Worm (Caenorhabditis elegans): Measurements from ENCODE around the gene str-165.

The str-165 gene

ce11 chrV:13848379-13848778 is 17.5 kb downstream of the str-165 start, which contains the start of gene srx-133:
TSS of gene srx-133 (plus strand) at chrV:13848679.
- no peak for TF ChIP-seq ceh-16 (tag; optimal IDR thresholded peaks at IDR 0.05)
- no peak for TF ChIP-seq sem-4 (tag; optimal IDR thresholded peaks at IDR 0.05)
- no peak for TF ChIP-seq F13H6.1 (tag; optimal IDR thresholded peaks at IDR 0.05)
- no peak for TF ChIP-seq nhr-6 (tag; optimal IDR thresholded peaks at IDR 0.05)
- TF ChIP-seq alr-1 (tag; optimal IDR thresholded peaks at IDR 0.05), result no peak
- no peak for TF ChIP-seq C34F6.9 (tag; optimal IDR thresholded peaks at IDR 0.05)
- no peak for TF ChIP-seq lin-11 (tag; optimal IDR thresholded peaks at IDR 0.05)
- TF ChIP-seq lin-39 (tag; optimal IDR thresholded peaks at IDR 0.05), result no peak
- no peak for TF ChIP-seq R02D3.7 (tag; optimal IDR thresholded peaks at IDR 0.05)
- no peak for TF ChIP-seq nhr-12 (tag; optimal IDR thresholded peaks at IDR 0.05)
- no peak for TF ChIP-seq zag-1 (tag; optimal IDR thresholded peaks at IDR 0.05)
- no peak for TF ChIP-seq skn-1 (tag; optimal IDR thresholded peaks at IDR 0.05)
- TF ChIP-seq ceh-82 (tag; optimal IDR thresholded peaks at IDR 0.05), result no peak
- TF ChIP-seq lin-13 (GFP tag; optimal IDR thresholded peaks at IDR 0.05), result no peak
- TF ChIP-seq unc-55 (GFP tag; optimal IDR thresholded peaks at IDR 0.05), result no peak
- no peak for TF ChIP-seq ZK546.5 (tag; optimal IDR thresholded peaks at IDR 0.05)
- no peak for TF ChIP-seq ama-1 (optimal IDR thresholded peaks at IDR 0.05)
- no peak for TF ChIP-seq nhr-237 (tag; optimal IDR thresholded peaks at IDR 0.05)
- no peak for TF ChIP-seq snpc-4 (tag; optimal IDR thresholded peaks at IDR 0.05)
- TF ChIP-seq egl-27 (tag; optimal IDR thresholded peaks at IDR 0.05), result no peak

- TF ChIP-seq nhr-21 (tag; optimal IDR thresholded peaks at IDR 0.05), result no peak
- TF ChIP-seq lin-13 (GFP tag; optimal IDR thresholded peaks at IDR 0.05), result no peak
- no peak for TF ChIP-seq ceh-82 (tag; optimal IDR thresholded peaks at IDR 0.05)
- TF ChIP-seq nhr-6 (tag; optimal IDR thresholded peaks at IDR 0.05), result no peak
- TF ChIP-seq ZK546.5 (tag; optimal IDR thresholded peaks at IDR 0.05), result no peak
- no peak for TF ChIP-seq nhr-25 (tag; optimal IDR thresholded peaks at IDR 0.05)
- TF ChIP-seq snpc-4 (tag; optimal IDR thresholded peaks at IDR 0.05), result no peak
- TF ChIP-seq mbf-1 (tag; optimal IDR thresholded peaks at IDR 0.05), result no peak
- no peak for TF ChIP-seq nhr-23 (tag; optimal IDR thresholded peaks at IDR 0.05)
- no peak for TF ChIP-seq unc-55 (GFP tag; optimal IDR thresholded peaks at IDR 0.05)
- TF ChIP-seq lin-11 (tag; optimal IDR thresholded peaks at IDR 0.05), result no peak
- TF ChIP-seq sma-3 (GFP tag; optimal IDR thresholded peaks at IDR 0.05), result no peak
- TF ChIP-seq lsy-2 (tag; optimal IDR thresholded peaks at IDR 0.05), result no peak
- no peak for TF ChIP-seq sem-4 (tag; optimal IDR thresholded peaks at IDR 0.05)
- TF ChIP-seq mdl-1 (tag; optimal IDR thresholded peaks at IDR 0.05), result no peak
- TF ChIP-seq R02D3.7 (tag; optimal IDR thresholded peaks at IDR 0.05), result no peak
Measured at ce11 chrV:13850170-13850569, 19.3 kb downstream of the str-165 start, which contains the start of gene hpx-2. TSS of gene hpx-2 (plus strand) at chrV:13850470.

ce11 chrV:13854306-13854705 is 23.4 kb downstream of the str-165 start, which contains the start of gene ttr-21:
TSS of gene ttr-21 (minus strand) at chrV:13854405.
- no peak for TF ChIP-seq ztf-1 (GFP tag; conservative IDR thresholded peaks at IDR 0.05)
- TF ChIP-seq F13H6.1 (tag; optimal IDR thresholded peaks at IDR 0.05), result peak; percentile 10

- TF ChIP-seq elt-1 (tag; optimal IDR thresholded peaks at IDR 0.05) (no peak), ceh-82 (tag; optimal IDR thresholded peaks at IDR 0.05) (no peak), mab-5 (tag; optimal IDR thresholded peaks at IDR 0.05) (no peak), lin-11 (tag; optimal IDR thresholded peaks at IDR 0.05) (no peak), nhr-21 (tag; optimal IDR thresholded peaks at IDR 0.05) (no peak), R02D3.7 (tag; optimal IDR thresholded peaks at IDR 0.05) (no peak), peb-1 (tag; optimal IDR thresholded peaks at IDR 0.05) (no peak), blmp-1 (tag; optimal IDR thresholded peaks at IDR 0.05; ENCODE audit: insufficient read depth) (no peak), aly-2 (tag; optimal IDR thresholded peaks at IDR 0.05) (no peak), ztf-11 (tag; optimal IDR thresholded peaks at IDR 0.05) (no peak), nhr-10 (tag; optimal IDR thresholded peaks at IDR 0.05) (no peak), snpc-4 (tag; optimal IDR thresholded peaks at IDR 0.05) (no peak), sem-4 (tag; optimal IDR thresholded peaks at IDR 0.05) (no peak), C34F6.9 (tag; optimal IDR thresholded peaks at IDR 0.05) (no peak), alr-1 (tag; optimal IDR thresholded peaks at IDR 0.05) (no peak)
Measured at ce11 chrV:13856376-13856775, 25.5 kb downstream of the str-165 start, which contains the start of gene srx-134. TSS of gene srx-134 (minus strand) at chrV:13856476.

- TF ChIP-seq peb-1 (tag; optimal IDR thresholded peaks at IDR 0.05) (no peak), sma-3 (GFP tag; optimal IDR thresholded peaks at IDR 0.05) (no peak), skn-1 (tag; optimal IDR thresholded peaks at IDR 0.05) (no peak)
Measured at ce11 chrV:13857132-13857531, 26.2 kb downstream of the str-165 start, which contains the start of gene srx-136. TSS of gene srx-136 (plus strand) at chrV:13857432.

Data from whole organism, L2 larva.